Worm (Caenorhabditis elegans): ENCODE measurements around the gene mdmh-35.

DNA sequence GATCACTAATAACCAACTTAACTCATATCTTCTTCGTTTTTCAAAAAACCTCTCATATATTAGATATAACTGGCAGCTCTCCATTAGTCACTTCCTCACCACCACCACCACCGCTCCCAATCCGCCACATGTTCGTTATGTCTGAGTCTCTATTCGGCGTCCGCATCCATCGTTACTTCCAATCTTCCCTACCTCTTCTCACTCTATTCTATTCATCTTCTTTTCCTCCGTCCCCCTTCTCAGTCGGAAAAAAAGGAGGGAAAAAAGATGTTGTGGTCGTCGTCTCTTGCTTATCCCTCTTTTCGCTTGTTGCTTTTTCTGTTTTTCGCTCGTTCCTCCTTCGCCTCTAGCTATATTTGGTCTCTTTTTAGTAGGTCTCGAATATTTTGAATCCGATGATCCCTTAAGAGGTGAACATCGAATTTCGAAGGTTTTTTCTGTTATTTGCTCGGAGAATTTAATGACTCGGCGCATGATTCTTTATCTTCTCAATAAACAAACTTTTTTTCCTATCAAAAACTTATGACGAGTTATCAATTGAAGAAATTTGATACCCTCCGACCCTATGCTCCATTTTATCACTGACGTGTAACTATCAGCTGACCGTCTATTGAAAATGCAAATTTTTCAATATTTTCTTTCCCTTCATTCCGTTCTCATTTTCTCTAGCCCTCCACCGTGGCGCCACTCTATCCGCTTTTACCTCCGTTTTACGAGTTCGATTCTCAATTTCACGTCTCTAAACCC lies 36.5 kb upstream of the mdmh-35 start:
- TF ChIP-seq lin-39 (tag; optimal IDR thresholded peaks at IDR 0.05) (peak; percentile 22), ztf-1 (GFP tag; conservative IDR thresholded peaks at IDR 0.05) (no peak), elt-1 (tag; optimal IDR thresholded peaks at IDR 0.05) (no peak), zag-1 (tag; optimal IDR thresholded peaks at IDR 0.05) (peak; percentile 50), nhr-23 (tag; optimal IDR thresholded peaks at IDR 0.05) (no peak), ztf-11 (tag; optimal IDR thresholded peaks at IDR 0.05) (no peak), ceh-82 (tag; optimal IDR thresholded peaks at IDR 0.05) (no peak)

Data from whole organism, L2 larva.